Fruit fly (Drosophila melanogaster) whole organism, embryonic: ENCODE results near the gene CG15717.
A peak's percentile ranks its signal among the peaks of the same experiment; 100 is the strongest.

Experiments
- Antp ChIP-seq: fragments of 200-800 bp; sonication (Bioruptor generic); optimal IDR thresholded peaks from 3 replicates; lab custom pipeline; 2016; ENCODE audit warnings: missing biosample characterization, missing genetic modification characterization
- CG10147 ChIP-seq: fragments of 200-800 bp; sonication (Bioruptor generic); optimal IDR thresholded peaks from 2 replicates; lab custom pipeline; 2019; ENCODE audit warnings: missing biosample characterization, mild to moderate bottlenecking, missing genetic modification characterization, moderate library complexity
- CG10274 ChIP-seq: fragments of 200-800 bp; sonication (Bioruptor generic); optimal IDR thresholded peaks from 3 replicates; lab custom pipeline; 2017; ENCODE audit warnings: missing biosample characterization, mild to moderate bottlenecking, missing genetic modification characterization
- CG10321 ChIP-seq: fragments of 200-800 bp; sonication (Bioruptor generic); IDR thresholded peaks from 2 replicates; pipeline ENCODE4 v1.3.6; 2022; ENCODE audit warnings: missing biosample characterization, missing genetic modification characterization
- CG10462 ChIP-seq: fragments of 200-800 bp; sonication (Bioruptor generic); optimal IDR thresholded peaks from 2 replicates; lab custom pipeline; 2016; ENCODE audit warnings: missing biosample characterization, missing genetic modification characterization
- CG11695 ChIP-seq: fragments of 200-800 bp; sonication (Bioruptor generic); IDR thresholded peaks from 3 replicates; pipeline ENCODE4 v1.3.6; 2022; ENCODE audit warnings: missing biosample characterization, missing genetic modification characterization
- CG12104 ChIP-seq: fragments of 200-800 bp; sonication (Bioruptor generic); optimal IDR thresholded peaks from 3 replicates; lab custom pipeline; 2016; ENCODE audit warnings: missing biosample characterization, missing genetic modification characterization
- CG12744 ChIP-seq: fragments of 200-800 bp; sonication (Bioruptor generic); optimal IDR thresholded peaks from 2 replicates; lab custom pipeline; 2016; ENCODE audit warnings: missing biosample characterization, missing genetic modification characterization
- CG14667 ChIP-seq: fragments of 200-800 bp; sonication (Bioruptor generic); IDR thresholded peaks from 2 replicates; pipeline ENCODE4 v1.3.6; 2022; ENCODE audit warnings: missing biosample characterization, missing genetic modification characterization
- CG15601 ChIP-seq: fragments of 200-800 bp; sonication (Bioruptor generic); optimal IDR thresholded peaks from 3 replicates; lab custom pipeline; 2019; ENCODE audit warnings: missing biosample characterization, mild to moderate bottlenecking, missing genetic modification characterization, moderate library complexity
- CG2129 ChIP-seq: fragments of 200-800 bp; sonication (Bioruptor generic); IDR thresholded peaks from 2 replicates; pipeline ENCODE4 v1.3.6; 2022; ENCODE audit warnings: missing biosample characterization, missing genetic modification characterization; ENCODE audit not compliant: partially characterized antibody
- CG2202 ChIP-seq: fragments of 200-800 bp; sonication (Bioruptor generic); optimal IDR thresholded peaks from 2 replicates; lab custom pipeline; 2018; ENCODE audit warnings: missing biosample characterization, mild to moderate bottlenecking, missing genetic modification characterization
- CG2875 ChIP-seq: fragments of 200-800 bp; sonication (Bioruptor generic); optimal IDR thresholded peaks from 2 replicates; lab custom pipeline; 2017; ENCODE audit warnings: missing biosample characterization, mild to moderate bottlenecking, missing genetic modification characterization, missing genetic modification reagents
- CG30403 ChIP-seq: fragments of 200-800 bp; sonication (Bioruptor generic); optimal IDR thresholded peaks from 3 replicates; lab custom pipeline; 2016; ENCODE audit warnings: missing biosample characterization, missing genetic modification characterization
- CG4730 ChIP-seq: fragments of 200-800 bp; sonication (Bioruptor generic); IDR thresholded peaks from 2 replicates; pipeline ENCODE4 v1.3.6; 2022; ENCODE audit warnings: missing biosample characterization, missing genetic modification characterization
- CG6272 ChIP-seq: fragments of 200-800 bp; sonication (Bioruptor generic); IDR thresholded peaks from 2 replicates; pipeline ENCODE4 v1.3.6; 2022; ENCODE audit warnings: missing biosample characterization, missing genetic modification characterization
- CG7745 ChIP-seq: fragments of 200-800 bp; sonication (Bioruptor generic); optimal IDR thresholded peaks from 2 replicates; lab custom pipeline; 2018; ENCODE audit warnings: missing biosample characterization, mild to moderate bottlenecking, missing genetic modification characterization, moderate library complexity
- CG7786 ChIP-seq: fragments of 200-800 bp; sonication (Bioruptor generic); optimal IDR thresholded peaks from 2 replicates; lab custom pipeline; 2016; ENCODE audit warnings: missing biosample characterization, missing genetic modification characterization
- CG9437 ChIP-seq: fragments of 200-800 bp; sonication (Bioruptor generic); optimal IDR thresholded peaks from 2 replicates; lab custom pipeline; 2018; ENCODE audit warnings: missing biosample characterization, mild to moderate bottlenecking, missing genetic modification characterization
- CTCF ChIP-seq: fragments of 200-800 bp; sonication (Bioruptor generic); optimal IDR thresholded peaks from 2 replicates; lab custom pipeline; 2017; ENCODE audit warnings: missing biosample characterization, mild to moderate bottlenecking, missing genetic modification characterization, moderate library complexity
- Dad ChIP-seq: fragments of 200-800 bp; sonication (Bioruptor generic); optimal IDR thresholded peaks from 3 replicates; lab custom pipeline; 2016; ENCODE audit warnings: missing biosample characterization, missing genetic modification characterization
- Dbx ChIP-seq: fragments of 200-800 bp; sonication (Bioruptor generic); IDR thresholded peaks from 3 replicates; pipeline ENCODE4 v1.3.6; 2022; ENCODE audit warnings: missing biosample characterization, missing genetic modification characterization
- E2f1 ChIP-seq: fragments of 200-800 bp; sonication (Bioruptor generic); IDR thresholded peaks from 2 replicates; pipeline ENCODE4 v1.3.6; 2022; ENCODE audit warnings: missing biosample characterization, missing genetic modification characterization
- GATAe ChIP-seq: fragments of 200-800 bp; sonication (Bioruptor generic); conservative IDR thresholded peaks from 2 replicates; pipeline ENCODE4 v1.3.6; 2022; ENCODE audit warnings: missing biosample characterization, missing genetic modification characterization
- Hmx ChIP-seq: fragments of 200-800 bp; sonication (Bioruptor generic); optimal IDR thresholded peaks from 2 replicates; lab custom pipeline; 2016; ENCODE audit warnings: missing biosample characterization, missing genetic modification characterization
- Oaz ChIP-seq: fragments of 200-800 bp; sonication (Bioruptor generic); IDR thresholded peaks from 2 replicates; pipeline ENCODE4 v1.3.6; 2022; ENCODE audit warnings: missing biosample characterization, missing genetic modification characterization
- Six4 ChIP-seq: fragments of 200-800 bp; sonication (Bioruptor generic); optimal IDR thresholded peaks from 2 replicates; lab custom pipeline; 2016; ENCODE audit warnings: missing biosample characterization, missing genetic modification characterization
- Sry-δ ChIP-seq: fragments of 200-800 bp; sonication (Bioruptor generic); optimal IDR thresholded peaks from 2 replicates; lab custom pipeline; 2016; ENCODE audit warnings: missing biosample characterization, missing genetic modification characterization
- az2 ChIP-seq: fragments of 200-800 bp; sonication (Bioruptor generic); optimal IDR thresholded peaks from 3 replicates; lab custom pipeline; 2016; ENCODE audit warnings: missing biosample characterization, missing genetic modification characterization
- bab2 ChIP-seq: fragments of 200-800 bp; sonication (Bioruptor generic); optimal IDR thresholded peaks from 2 replicates; lab custom pipeline; 2016; ENCODE audit warnings: missing biosample characterization, missing genetic modification characterization
- bcd ChIP-seq: fragments of 200-800 bp; sonication (Bioruptor generic); optimal IDR thresholded peaks from 2 replicates; lab custom pipeline; 2017; ENCODE audit warnings: missing biosample characterization, mild to moderate bottlenecking, missing genetic modification characterization
- cato ChIP-seq: fragments of 200-800 bp; sonication (Bioruptor generic); optimal IDR thresholded peaks from 2 replicates; lab custom pipeline; 2016; ENCODE audit warnings: missing biosample characterization, missing genetic modification characterization, borderline replicate concordance
- crp ChIP-seq, 2 experiments: fragments of 200-800 bp; sonication (Bioruptor generic); optimal IDR thresholded peaks; 2 replicates in 1 of 2; 3 replicates in 1 of 2; lab custom pipeline; 2017; ENCODE audit warnings: missing biosample characterization in 2 of 2, missing genetic modification characterization in 2 of 2, mild to moderate bottlenecking in 1 of 2, moderate library complexity in 1 of 2
- da ChIP-seq: fragments of 200-800 bp; sonication (Bioruptor generic); optimal IDR thresholded peaks from 2 replicates; lab custom pipeline; 2016; ENCODE audit warnings: missing biosample characterization, missing genetic modification characterization
- dan ChIP-seq: fragments of 200-800 bp; sonication (Bioruptor generic); IDR thresholded peaks from 2 replicates; pipeline ENCODE4 v1.3.6; 2022; ENCODE audit warnings: missing biosample characterization, missing genetic modification characterization
- fd102C ChIP-seq: fragments of 200-800 bp; sonication (Bioruptor generic); optimal IDR thresholded peaks from 2 replicates; lab custom pipeline; 2018; ENCODE audit warnings: missing biosample characterization, mild to moderate bottlenecking, missing genetic modification characterization, moderate library complexity
- fru ChIP-seq: fragments of >200 bp; optimal IDR thresholded peaks from 2 replicates; lab custom pipeline; 2017
- fu2 ChIP-seq: fragments of 200-800 bp; sonication (Bioruptor generic); optimal IDR thresholded peaks from 2 replicates; lab custom pipeline; 2016; ENCODE audit warnings: missing biosample characterization, missing genetic modification characterization
- gsb ChIP-seq: fragments of 200-800 bp; sonication (Bioruptor generic); IDR thresholded peaks from 2 replicates; pipeline ENCODE4 v1.3.6; 2022; ENCODE audit warnings: missing biosample characterization, missing genetic modification characterization
- gt ChIP-seq: fragments of 200-800 bp; sonication (Bioruptor generic); IDR thresholded peaks from 2 replicates; pipeline ENCODE4 v1.3.6; 2022; ENCODE audit warnings: missing biosample characterization, missing genetic modification characterization
- klu ChIP-seq: fragments of 200-800 bp; sonication (Bioruptor generic); IDR thresholded peaks from 2 replicates; pipeline ENCODE4 v1.3.6; 2022; ENCODE audit warnings: missing biosample characterization, missing genetic modification characterization
- luna ChIP-seq: fragments of 200-800 bp; sonication (Bioruptor generic); optimal IDR thresholded peaks from 2 replicates; lab custom pipeline; 2016; ENCODE audit warnings: missing biosample characterization, missing genetic modification characterization
- otp ChIP-seq: fragments of 200-800 bp; sonication (Bioruptor generic); IDR thresholded peaks from 3 replicates; pipeline ENCODE4, ENCODE4 v1.3.6; 2022; ENCODE audit warnings: missing biosample characterization, missing genetic modification characterization
- pan ChIP-seq, 4 experiments: fragments of >200 bp in 3 of 4; fragments of 200-800 bp in 1 of 4; sonication (Bioruptor generic) in 1 of 4; optimal IDR thresholded peaks in 3 of 4; IDR thresholded peaks in 1 of 4; 2 replicates each; pipeline versions ENCODE4 v1.3.6 to Lab custom; 2017 to 2022; ENCODE audit warnings: missing biosample characterization in 2 of 4, missing genetic modification characterization in 2 of 4, mixed read lengths in 1 of 4
- phol ChIP-seq: fragments of 200-800 bp; sonication (Bioruptor generic); optimal IDR thresholded peaks from 3 replicates; lab custom pipeline; 2018; ENCODE audit warnings: missing biosample characterization, mild to moderate bottlenecking, missing genetic modification characterization, moderate library complexity
- row ChIP-seq: fragments of 200-800 bp; sonication (Bioruptor generic); IDR thresholded peaks from 3 replicates; pipeline ENCODE4 v1.3.6; 2022; ENCODE audit warnings: missing biosample characterization, missing genetic modification characterization
- sd ChIP-seq: fragments of 200-800 bp; sonication (Bioruptor generic); optimal IDR thresholded peaks from 3 replicates; lab custom pipeline; 2018; ENCODE audit warnings: missing biosample characterization, mild to moderate bottlenecking, missing genetic modification characterization, moderate library complexity
- sens-2 ChIP-seq: fragments of 200-800 bp; sonication (Bioruptor generic); IDR thresholded peaks from 2 replicates; pipeline ENCODE4 v1.3.6; 2022; ENCODE audit warnings: missing biosample characterization, missing genetic modification characterization
- slou ChIP-seq: fragments of 200-800 bp; sonication (Bioruptor generic); optimal IDR thresholded peaks from 3 replicates; lab custom pipeline; 2016; ENCODE audit warnings: missing biosample characterization, missing genetic modification characterization
- tio ChIP-seq: fragments of 200-800 bp; sonication (Bioruptor generic); optimal IDR thresholded peaks from 2 replicates; lab custom pipeline; 2017; ENCODE audit warnings: missing biosample characterization, missing genetic modification characterization, inconsistent platforms
- tup ChIP-seq: fragments of 200-800 bp; sonication (Bioruptor generic); optimal IDR thresholded peaks from 2 replicates; lab custom pipeline; 2016; ENCODE audit warnings: missing biosample characterization, mild to moderate bottlenecking, missing genetic modification characterization, moderate library complexity

The CG15717 gene

dm6 chrX:13131063-13131773 is 2.5 kb downstream of the CG15717 start (continued):
- peak; percentile 99 for TF ChIP-seq az2 (GFP tag; lab: Kevin White, UChicago)
- TF ChIP-seq CG2202 (tag; lab: Kevin White, UChicago) = peak; percentile 95
- TF ChIP-seq Dad (GFP tag; lab: Kevin White, UChicago) = peak; percentile 99
- TF ChIP-seq Sry-δ (GFP tag; lab: Kevin White, UChicago) = peak; percentile 78
- peak; percentile 96 for TF ChIP-seq CG10274 (GFP tag; lab: Kevin White, UChicago)
- TF ChIP-seq CG10462 (GFP tag; lab: Kevin White, UChicago) = peak; percentile 98
- peak; percentile 94 for TF ChIP-seq dan
- TF ChIP-seq CG12104 (GFP tag; lab: Kevin White, UChicago) = peak; percentile 97
- peak; percentile 99 for TF ChIP-seq otp
- TF ChIP-seq E2f1 (GFP tag; lab: Robert Waterston, UW) = peak; percentile 99
- peak; percentile 98 for TF ChIP-seq da (GFP tag; lab: Kevin White, UChicago)
- peak; percentile 99 for TF ChIP-seq CG6272 (GFP tag; lab: Robert Waterston, UW)
- peak; percentile 100 for TF ChIP-seq Antp (GFP tag; lab: Kevin White, UChicago)
- peak; percentile 99 for TF ChIP-seq fu2 (GFP tag; lab: Kevin White, UChicago)
- peak; percentile 95 for TF ChIP-seq phol
- peak; percentile 94 for TF ChIP-seq CG15601 (tag; lab: Kevin White, UChicago)
- TF ChIP-seq CG7786 (GFP tag; lab: Kevin White, UChicago) = peak; percentile 99
- peak; percentile 96 for TF ChIP-seq sd (tag; lab: Kevin White, UChicago)
- no peak for TF ChIP-seq pan (optimal IDR thresholded peaks at IDR 0.05; lab: Kevin White, UChicago)
- peak in 1 of 2 experiments; percentile 99 for TF ChIP-seq pan (GFP tag; optimal IDR thresholded peaks at IDR 0.05 in 1 of 2, IDR thresholded peaks at IDR 0.05 in 1 of 2)
- TF ChIP-seq CG2129 (GFP tag; lab: Robert Waterston, UW) = no peak
- TF ChIP-seq CG10321 = peak; percentile 89
- peak; percentile 99 for TF ChIP-seq Dbx
- TF ChIP-seq tio = peak; percentile 97
- TF ChIP-seq CG10147 (GFP tag; lab: Kevin White, UChicago) = peak; percentile 97
- TF ChIP-seq GATAe (GFP tag; lab: Robert Waterston, UW) = peak; percentile 94
- TF ChIP-seq sens-2 = peak; percentile 98
- TF ChIP-seq CTCF = peak; percentile 74
- TF ChIP-seq gsb (GFP tag; lab: Robert Waterston, UW) = peak; percentile 99
- peak; percentile 99 for TF ChIP-seq Six4 (GFP tag; lab: Kevin White, UChicago)
- peak; percentile 99 for TF ChIP-seq bab2 (GFP tag; lab: Kevin White, UChicago)
- TF ChIP-seq row (GFP tag; lab: Robert Waterston, UW) = peak; percentile 100
- peak; percentile 97 for TF ChIP-seq CG2875 (GFP tag; lab: Kevin White, UChicago)
- peak; percentile 96 for TF ChIP-seq cato (GFP tag; lab: Kevin White, UChicago)
- peak in 1 of 2 experiments; percentile 74 for TF ChIP-seq crp (GFP tag; optimal IDR thresholded peaks at IDR 0.05; lab: Kevin White, UChicago)
- peak; percentile 99 for TF ChIP-seq CG4730 (GFP tag; lab: Robert Waterston, UW)
- peak; percentile 98 for TF ChIP-seq luna (GFP tag; lab: Kevin White, UChicago)
- TF ChIP-seq CG9437 (GFP tag; lab: Kevin White, UChicago) = peak; percentile 92
- TF ChIP-seq fd102C (GFP tag; lab: Kevin White, UChicago) = peak; percentile 58
- peak; percentile 96 for TF ChIP-seq Hmx (GFP tag; lab: Kevin White, UChicago)
- TF ChIP-seq slou (GFP tag; lab: Kevin White, UChicago) = peak; percentile 98
- peak; percentile 98 for TF ChIP-seq klu (GFP tag; lab: Robert Waterston, UW)
- TF ChIP-seq CG12744 (GFP tag; lab: Kevin White, UChicago) = peak; percentile 99
- TF ChIP-seq gt = peak; percentile 97
- peak; percentile 15 for TF ChIP-seq fru (lab: Kevin White, UChicago)
- peak; percentile 98 for TF ChIP-seq tup (GFP tag; lab: Kevin White, UChicago)
- peak; percentile 98 for TF ChIP-seq Oaz (GFP tag; lab: Robert Waterston, UW)
- TF ChIP-seq bcd (GFP tag; lab: Kevin White, UChicago) = peak; percentile 99
- TF ChIP-seq CG7745 (tag; lab: Kevin White, UChicago) = peak; percentile 72
- TF ChIP-seq CG11695 (GFP tag; lab: Robert Waterston, UW) = peak; percentile 98
- TF ChIP-seq CG14667 = peak; percentile 99
- TF ChIP-seq CG30403 (GFP tag; lab: Kevin White, UChicago) = peak; percentile 99
